Fruit fly (Drosophila melanogaster) whole organism, embryonic: ENCODE data around the gene CG7120.

Experiments used
- Antp ChIP-seq: fragments of 200-800 bp; sonication (Bioruptor generic); optimal IDR thresholded peaks from 3 replicates; lab custom pipeline; 2016; ENCODE audit warnings: missing biosample characterization, missing genetic modification characterization
- Atf6 ChIP-seq: fragments of 200-800 bp; sonication (Bioruptor generic); IDR thresholded peaks from 2 replicates; pipeline ENCODE4 v1.3.6; 2022; ENCODE audit warnings: missing biosample characterization, missing genetic modification characterization
- B-H1 ChIP-seq: fragments of 200-800 bp; sonication (Bioruptor generic); IDR thresholded peaks from 3 replicates; pipeline ENCODE4 v1.3.6; 2022; ENCODE audit warnings: missing biosample characterization, missing genetic modification characterization
- CG1024 ChIP-seq: fragments of 200-800 bp; sonication (Bioruptor generic); IDR thresholded peaks from 2 replicates; pipeline ENCODE4 v1.3.6; 2022; ENCODE audit warnings: missing biosample characterization, missing genetic modification characterization
- CG10543 ChIP-seq: fragments of 200-800 bp; sonication (Bioruptor generic); optimal IDR thresholded peaks from 3 replicates; lab custom pipeline; 2017; ENCODE audit warnings: missing biosample characterization, mild to moderate bottlenecking, missing genetic modification characterization, moderate library complexity
- CG11456 ChIP-seq: fragments of 200-800 bp; sonication (Bioruptor generic); IDR thresholded peaks from 3 replicates; pipeline ENCODE4 v1.3.6; 2022; ENCODE audit warnings: missing biosample characterization, missing genetic modification characterization
- CG12942 ChIP-seq: fragments of 200-800 bp; sonication (Bioruptor generic); optimal IDR thresholded peaks from 3 replicates; lab custom pipeline; 2016; ENCODE audit warnings: missing biosample characterization, missing genetic modification characterization
- CG13287 ChIP-seq: fragments of 200-800 bp; sonication (Bioruptor generic); IDR thresholded peaks from 2 replicates; pipeline ENCODE4 v1.3.6; 2022; ENCODE audit warnings: missing biosample characterization, missing genetic modification characterization; ENCODE audit not compliant: partially characterized antibody
- CG13296 ChIP-seq: fragments of 200-800 bp; sonication (Bioruptor generic); optimal IDR thresholded peaks from 3 replicates; lab custom pipeline; 2018; ENCODE audit warnings: missing biosample characterization, mild to moderate bottlenecking, missing genetic modification characterization
- CG14014 ChIP-seq: fragments of 200-800 bp; sonication (Bioruptor generic); IDR thresholded peaks from 2 replicates; pipeline ENCODE4 v1.3.6; 2022; ENCODE audit warnings: missing biosample characterization, missing genetic modification characterization
- CG14667 ChIP-seq: fragments of 200-800 bp; sonication (Bioruptor generic); IDR thresholded peaks from 2 replicates; pipeline ENCODE4 v1.3.6; 2022; ENCODE audit warnings: missing biosample characterization, missing genetic modification characterization
- CG17385 ChIP-seq: fragments of 200-800 bp; sonication (Bioruptor generic); optimal IDR thresholded peaks from 3 replicates; lab custom pipeline; 2018; ENCODE audit warnings: missing biosample characterization, mild to moderate bottlenecking, missing genetic modification characterization
- CG17612 ChIP-seq: fragments of 200-800 bp; sonication (Bioruptor generic); IDR thresholded peaks from 2 replicates; pipeline ENCODE4 v1.3.6; 2022; ENCODE audit warnings: missing biosample characterization, missing genetic modification characterization
- CG31224 ChIP-seq: fragments of 200-800 bp; sonication (Bioruptor generic); IDR thresholded peaks from 2 replicates; pipeline ENCODE4 v1.3.6; 2022; ENCODE audit warnings: missing biosample characterization, missing genetic modification characterization
- CG33213 ChIP-seq: fragments of 200-800 bp; sonication (Bioruptor generic); optimal IDR thresholded peaks from 3 replicates; lab custom pipeline; 2016; ENCODE audit warnings: missing biosample characterization, missing genetic modification characterization
- CG3847 ChIP-seq: fragments of 200-800 bp; sonication (Bioruptor generic); IDR thresholded peaks from 2 replicates; pipeline ENCODE4 v1.3.6; 2022; ENCODE audit warnings: missing biosample characterization, missing genetic modification characterization
- CG5180 ChIP-seq: fragments of 200-800 bp; sonication (Bioruptor generic); optimal IDR thresholded peaks from 3 replicates; lab custom pipeline; 2017; ENCODE audit warnings: missing biosample characterization, missing genetic modification characterization, mild to moderate bottlenecking, moderate library complexity, missing genetic modification reagents
- CG7357 ChIP-seq: fragments of 200-800 bp; sonication (Bioruptor generic); IDR thresholded peaks from 3 replicates; pipeline ENCODE4 v1.3.6; 2022; ENCODE audit warnings: missing biosample characterization, missing genetic modification characterization
- CG8290 ChIP-seq, 3 experiments: fragments of 200-800 bp; sonication (Bioruptor generic); optimal IDR thresholded peaks; 2 replicates each; lab custom pipeline; 2016 to 2019; ENCODE audit warnings: missing biosample characterization in 3 of 3, missing genetic modification characterization in 3 of 3, mild to moderate bottlenecking in 2 of 3, moderate library complexity in 1 of 3
- CG9609 ChIP-seq: fragments of 200-800 bp; sonication (Bioruptor generic); optimal IDR thresholded peaks from 3 replicates; lab custom pipeline; 2016; ENCODE audit warnings: missing biosample characterization, missing genetic modification characterization
- CG9876 ChIP-seq: fragments of 200-800 bp; sonication (Bioruptor generic); optimal IDR thresholded peaks from 2 replicates; lab custom pipeline; 2016; ENCODE audit warnings: missing biosample characterization, missing genetic modification characterization
- Dp ChIP-seq: fragments of 200-800 bp; sonication (Bioruptor generic); optimal IDR thresholded peaks from 2 replicates; lab custom pipeline; 2018; ENCODE audit warnings: missing biosample characterization, mild to moderate bottlenecking, missing genetic modification characterization, moderate library complexity
- Drgx ChIP-seq: fragments of 200-800 bp; sonication (Bioruptor generic); IDR thresholded peaks from 2 replicates; pipeline ENCODE4 v1.3.6; 2022; ENCODE audit warnings: missing biosample characterization, missing genetic modification characterization
- E2f1 ChIP-seq: fragments of 200-800 bp; sonication (Bioruptor generic); IDR thresholded peaks from 2 replicates; pipeline ENCODE4 v1.3.6; 2022; ENCODE audit warnings: missing biosample characterization, missing genetic modification characterization
- ERR ChIP-seq: fragments of 200-800 bp; sonication (Bioruptor generic); optimal IDR thresholded peaks from 2 replicates; lab custom pipeline; 2016; ENCODE audit warnings: missing biosample characterization, missing genetic modification characterization
- Hmr ChIP-seq: fragments of 200-800 bp; sonication (Bioruptor generic); optimal IDR thresholded peaks from 3 replicates; lab custom pipeline; 2017; ENCODE audit warnings: mild to moderate bottlenecking, missing biosample characterization, missing genetic modification reagents, missing genetic modification characterization
- Hmx ChIP-seq: fragments of 200-800 bp; sonication (Bioruptor generic); optimal IDR thresholded peaks from 2 replicates; lab custom pipeline; 2016; ENCODE audit warnings: missing biosample characterization, missing genetic modification characterization
- Hr39 ChIP-seq: fragments of >200 bp; optimal IDR thresholded peaks from 2 replicates; lab custom pipeline; 2017
- Hr78 ChIP-seq, 2 experiments: fragments of 200-800 bp in 1 of 2; fragments of >200 bp in 1 of 2; sonication (Bioruptor generic) in 1 of 2; optimal IDR thresholded peaks; 2 replicates each; lab custom pipeline; 2017 to 2019; ENCODE audit warnings: missing biosample characterization in 2 of 2, missing genetic modification characterization in 2 of 2, mild to moderate bottlenecking in 1 of 2, moderate library complexity in 1 of 2
- Mrtf ChIP-seq: fragments of 200-800 bp; sonication (Bioruptor generic); IDR thresholded peaks from 3 replicates; pipeline ENCODE4 v1.3.6; 2022; ENCODE audit warnings: missing biosample characterization, missing genetic modification characterization
- NC2β ChIP-seq: fragments of 200-800 bp; sonication (Bioruptor generic); optimal IDR thresholded peaks from 2 replicates; lab custom pipeline; 2016; ENCODE audit warnings: missing biosample characterization, missing genetic modification characterization
- NFAT ChIP-seq: fragments of 200-800 bp; sonication (Bioruptor generic); IDR thresholded peaks from 2 replicates; pipeline ENCODE4 v1.3.6; 2022; ENCODE audit warnings: missing biosample characterization, missing genetic modification characterization
- Rfx ChIP-seq: fragments of 200-800 bp; sonication (Bioruptor generic); IDR thresholded peaks from 2 replicates; pipeline ENCODE4 v1.3.6; 2022; ENCODE audit warnings: missing biosample characterization, missing genetic modification characterization
- Side ChIP-seq: fragments of 200-800 bp; sonication (Bioruptor generic); optimal IDR thresholded peaks from 2 replicates; lab custom pipeline; 2016; ENCODE audit warnings: missing biosample characterization, missing genetic modification characterization
- Six4 ChIP-seq: fragments of 200-800 bp; sonication (Bioruptor generic); optimal IDR thresholded peaks from 2 replicates; lab custom pipeline; 2016; ENCODE audit warnings: missing biosample characterization, missing genetic modification characterization
- Tbp ChIP-seq: fragments of >200 bp; optimal IDR thresholded peaks from 2 replicates; lab custom pipeline; 2018; ENCODE audit warnings: missing biosample characterization, missing genetic modification characterization
- YL-1 ChIP-seq: fragments of 200-800 bp; sonication (Bioruptor generic); optimal IDR thresholded peaks from 3 replicates; lab custom pipeline; 2017; ENCODE audit warnings: missing biosample characterization, mild to moderate bottlenecking, missing genetic modification characterization
- ash1 ChIP-seq: fragments of 200-800 bp; sonication (Bioruptor generic); optimal IDR thresholded peaks from 2 replicates; lab custom pipeline; 2018; ENCODE audit warnings: missing biosample characterization, mild to moderate bottlenecking, missing genetic modification characterization
- br ChIP-seq: fragments of >200 bp; optimal IDR thresholded peaks from 2 replicates; lab custom pipeline; 2017
- chm ChIP-seq: fragments of 200-800 bp; sonication (Bioruptor generic); IDR thresholded peaks from 2 replicates; pipeline ENCODE4 v1.3.6; 2022; ENCODE audit warnings: missing biosample characterization, missing genetic modification characterization
- ci ChIP-seq: fragments of 200-800 bp; sonication (Bioruptor generic); IDR thresholded peaks from 3 replicates; pipeline ENCODE4 v1.3.6; 2022; ENCODE audit warnings: missing biosample characterization, missing genetic modification characterization
- dpn ChIP-seq, 2 experiments: fragments of 200-800 bp; sonication (Bioruptor generic); optimal IDR thresholded peaks; 3 replicates each; lab custom pipeline; 2016; ENCODE audit warnings: missing biosample characterization in 2 of 2, missing genetic modification characterization in 2 of 2
- nmo ChIP-seq: fragments of 200-800 bp; sonication (Bioruptor generic); optimal IDR thresholded peaks from 2 replicates; lab custom pipeline; 2018; ENCODE audit warnings: missing biosample characterization, mild to moderate bottlenecking, missing genetic modification characterization, moderate library complexity
- otp ChIP-seq: fragments of 200-800 bp; sonication (Bioruptor generic); IDR thresholded peaks from 3 replicates; pipeline ENCODE4, ENCODE4 v1.3.6; 2022; ENCODE audit warnings: missing biosample characterization, missing genetic modification characterization
- pfk ChIP-seq: fragments of 200-800 bp; sonication (Bioruptor generic); optimal IDR thresholded peaks from 2 replicates; lab custom pipeline; 2018; ENCODE audit warnings: missing biosample characterization, mild to moderate bottlenecking, missing genetic modification characterization, moderate library complexity
- psq ChIP-seq: fragments of 200-800 bp; sonication (Bioruptor generic); optimal IDR thresholded peaks from 2 replicates; lab custom pipeline; 2017; ENCODE audit warnings: missing biosample characterization, missing genetic modification characterization
- sim ChIP-seq: fragments of 200-800 bp; sonication (Bioruptor generic); IDR thresholded peaks from 2 replicates; pipeline ENCODE4 v1.3.6; 2022; ENCODE audit warnings: missing biosample characterization, missing genetic modification characterization
- slou ChIP-seq: fragments of 200-800 bp; sonication (Bioruptor generic); optimal IDR thresholded peaks from 3 replicates; lab custom pipeline; 2016; ENCODE audit warnings: missing biosample characterization, missing genetic modification characterization
- sob ChIP-seq: fragments of 200-800 bp; sonication (Bioruptor generic); IDR thresholded peaks from 2 replicates; pipeline ENCODE4 v1.3.6; 2022; ENCODE audit warnings: missing biosample characterization, missing genetic modification characterization
- zfh1 ChIP-seq: fragments of 200-800 bp; sonication (Bioruptor generic); IDR thresholded peaks from 3 replicates; pipeline ENCODE4 v1.3.6; 2022; ENCODE audit warnings: missing biosample characterization, missing genetic modification characterization

The CG7120 gene

DNA sequence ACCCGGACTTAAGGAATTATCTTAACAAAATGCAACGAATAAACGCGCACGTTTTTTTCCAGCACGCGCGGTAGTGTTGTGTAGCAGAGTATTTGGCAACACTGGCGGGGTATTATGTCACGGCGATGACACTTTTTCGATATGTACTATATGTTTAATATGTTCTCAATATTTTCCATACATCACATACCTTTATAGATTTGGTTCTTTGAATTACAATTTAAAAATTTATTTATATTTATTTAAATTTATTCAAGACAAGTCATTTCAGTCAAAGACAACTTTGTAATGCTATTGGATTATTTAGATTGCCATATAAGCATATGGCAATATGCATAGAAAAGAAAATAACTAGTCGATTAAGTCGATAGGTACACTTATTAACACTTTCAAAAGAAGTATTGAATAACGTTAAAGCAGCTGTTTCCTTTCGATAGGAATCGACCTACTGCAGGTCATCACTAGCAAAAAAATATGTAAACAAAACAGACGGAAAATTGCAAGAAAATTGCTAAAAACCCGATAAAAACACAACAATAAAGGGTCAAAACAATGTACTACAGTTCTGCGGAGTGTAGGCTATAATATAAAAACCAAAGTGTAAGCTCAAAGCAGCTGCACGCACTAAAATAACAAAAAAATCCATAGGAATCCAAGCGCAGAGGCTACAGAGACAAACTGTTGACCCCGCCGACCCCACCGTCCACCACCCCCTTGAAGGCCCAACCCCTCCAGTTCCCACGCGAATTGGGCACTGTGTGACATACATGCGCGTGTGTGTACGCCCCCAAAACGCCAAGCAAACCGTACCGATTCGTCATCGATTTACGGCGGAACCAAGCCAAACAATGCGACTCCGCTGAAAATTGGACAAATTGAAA, 49.5 kb upstream of the CG7120 start, which contains the start of the genes CG7182 and GAPcenA (continued):
- TF ChIP-seq pfk (GFP tag; lab: Kevin White, UChicago) (no peak), ash1 (no peak), sim (GFP tag; lab: Robert Waterston, UW) (no peak), Hr39 (lab: Kevin White, UChicago) (no peak), Hmr (GFP tag; lab: Kevin White, UChicago) (peak; percentile 78), CG31224 (GFP tag; lab: Robert Waterston, UW) (peak; percentile 34; the same call in 1 of the 2 replicates), CG8290 (GFP tag; optimal IDR thresholded peaks at IDR 0.05; lab: Kevin White, UChicago) (peak; percentile 76), CG8290 (tag; optimal IDR thresholded peaks at IDR 0.05; lab: Kevin White, UChicago) (peak in 1 of 2 experiments; percentile 38), sob (GFP tag; lab: Robert Waterston, UW) (0 out of 2 replicates have a peak, but pooled peaks have one; percentile 11), CG1024 (GFP tag; lab: Robert Waterston, UW) (no peak), CG12942 (GFP tag; lab: Kevin White, UChicago) (peak; percentile 50), dpn (GFP tag; optimal IDR thresholded peaks at IDR 0.05; lab: Kevin White, UChicago) (peak; percentile 24 to 63), Rfx (GFP tag; lab: Robert Waterston, UW) (peak; percentile 64), Hr78 (GFP tag; optimal IDR thresholded peaks at IDR 0.05; lab: Kevin White, UChicago) (peak; percentile 5 to 100), CG10543 (peak; percentile 75), CG5180 (no peak), Hmx (GFP tag; lab: Kevin White, UChicago) (no peak), CG14014 (GFP tag; lab: Robert Waterston, UW) (no peak), nmo (GFP tag; lab: Kevin White, UChicago) (peak; percentile 83), CG11456 (GFP tag; lab: Robert Waterston, UW) (no peak), Six4 (GFP tag; lab: Kevin White, UChicago) (peak; percentile 39), CG33213 (GFP tag; lab: Kevin White, UChicago) (peak; percentile 35), Antp (GFP tag; lab: Kevin White, UChicago) (peak; percentile 16), CG17612 (GFP tag; lab: Robert Waterston, UW) (no peak), CG7357 (GFP tag; lab: Robert Waterston, UW) (no peak), otp (GFP tag; lab: Robert Waterston, UW) (no peak), ERR (GFP tag; lab: Kevin White, UChicago) (no peak), NFAT (GFP tag; lab: Robert Waterston, UW) (peak; percentile 36; the same call in 1 of the 2 replicates), Dp (GFP tag; lab: Kevin White, UChicago) (peak; percentile 42), Side (GFP tag; lab: Kevin White, UChicago) (peak; percentile 14), br (lab: Kevin White, UChicago) (no peak), CG3847 (GFP tag; lab: Robert Waterston, UW) (peak; percentile 58; the same call in 1 of the 2 replicates), Atf6 (GFP tag; lab: Robert Waterston, UW) (no peak), Mrtf (GFP tag; lab: Robert Waterston, UW) (no peak), ci (GFP tag; lab: Robert Waterston, UW) (0 out of 3 replicates have a peak, but pooled peaks have one; percentile 18), NC2β (peak; percentile 2), CG13296 (GFP tag; lab: Kevin White, UChicago) (peak; percentile 57), Drgx (GFP tag; lab: Robert Waterston, UW) (no peak), Tbp (GFP tag; lab: Kevin White, UChicago) (no peak), zfh1 (GFP tag; lab: Robert Waterston, UW) (no peak), B-H1 (GFP tag; lab: Robert Waterston, UW) (no peak), psq (peak; percentile 17), E2f1 (GFP tag; lab: Robert Waterston, UW) (peak; percentile 63), slou (GFP tag; lab: Kevin White, UChicago) (peak; percentile 16), chm (GFP tag; lab: Robert Waterston, UW) (no peak), CG9609 (GFP tag; lab: Kevin White, UChicago) (peak; percentile 16), CG13287 (peak; percentile 68), CG17385 (GFP tag; lab: Kevin White, UChicago) (peak; percentile 63), YL-1 (GFP tag; lab: Kevin White, UChicago) (peak; percentile 76), CG9876 (GFP tag; lab: Kevin White, UChicago) (no peak), CG14667 (GFP tag; lab: Robert Waterston, UW) (no peak)
